Fruit fly (Drosophila melanogaster): ENCODE data around the gene Dpy-30L2.

Dpy-30L2 gene

DNA sequence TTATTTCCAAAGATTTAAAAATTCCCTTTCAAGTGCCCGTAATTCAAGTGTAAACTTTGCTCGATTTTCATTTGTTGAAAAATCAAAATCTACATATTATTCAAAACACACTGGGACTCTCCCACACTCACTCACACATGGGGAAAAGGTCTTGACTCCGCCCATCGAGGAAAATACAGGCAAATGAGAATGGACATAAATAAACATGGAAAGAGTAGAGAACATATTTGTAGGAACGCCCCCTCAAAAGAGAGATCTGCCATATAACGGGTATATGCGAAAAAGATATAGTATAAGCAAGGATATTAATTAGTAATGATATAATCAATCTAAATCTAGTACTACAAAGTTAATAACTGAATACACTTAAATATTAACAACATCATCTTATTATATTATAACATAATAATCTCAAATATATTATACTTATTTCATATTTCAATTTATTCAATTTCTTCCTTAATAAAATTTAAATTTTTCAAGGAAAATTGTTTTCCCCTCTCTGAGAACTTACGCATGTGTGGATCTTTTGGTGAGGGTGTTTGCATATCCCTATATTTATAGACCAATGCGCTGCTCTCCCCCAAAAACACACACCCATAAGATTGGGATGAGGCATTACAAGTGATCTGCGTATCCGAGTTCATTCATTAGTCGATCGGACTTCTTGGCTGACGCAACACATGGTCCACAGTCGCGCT lies 29.2 kb downstream of the Dpy-30L2 start, which contains the start of gene FoxL1 (continued):
- TF ChIP-seq CG2712 (tag; optimal IDR thresholded peaks at IDR 0.05) (peak; percentile 54), CG12391 (tag; optimal IDR thresholded peaks at IDR 0.05) (peak; percentile 21), Rx (GFP tag; IDR thresholded peaks at IDR 0.05) (no peak), trem (tag; optimal IDR thresholded peaks at IDR 0.05) (no peak), btn (GFP tag; optimal IDR thresholded peaks at IDR 0.05) (no peak), phol (tag; optimal IDR thresholded peaks at IDR 0.05) (peak; percentile 31), dmrt99B (tag; optimal IDR thresholded peaks at IDR 0.05) (peak; percentile 25), Nf-YB (GFP tag; optimal IDR thresholded peaks at IDR 0.05) (peak; percentile 92), CG9932 (GFP tag; IDR thresholded peaks at IDR 0.05) (no peak), CG18262 (tag; optimal IDR thresholded peaks at IDR 0.05) (peak; percentile 56), cg (GFP tag; optimal IDR thresholded peaks at IDR 0.05) (peak; percentile 34), Sox102F (GFP tag; optimal IDR thresholded peaks at IDR 0.05) (peak; percentile 21), CG17361 (GFP tag; IDR thresholded peaks at IDR 0.05) (peak; percentile 40; the same call in 2 of the 3 replicates), CG15514 (GFP tag; optimal IDR thresholded peaks at IDR 0.05) (no peak), CG30403 (GFP tag; optimal IDR thresholded peaks at IDR 0.05) (no peak), Dfd (GFP tag; optimal IDR thresholded peaks at IDR 0.05) (no peak), CG4730 (GFP tag; IDR thresholded peaks at IDR 0.05) (no peak), CG11504 (tag; optimal IDR thresholded peaks at IDR 0.05) (peak; percentile 33), CG31441 (GFP tag; IDR thresholded peaks at IDR 0.05) (peak; percentile 30; the same call in 1 of the 2 replicates), lmd (GFP tag; IDR thresholded peaks at IDR 0.05) (no peak), BtbVII (GFP tag; optimal IDR thresholded peaks at IDR 0.05) (no peak), CG8281 (tag; optimal IDR thresholded peaks at IDR 0.05) (no peak), her (GFP tag; optimal IDR thresholded peaks at IDR 0.05) (no peak), nmo (GFP tag; optimal IDR thresholded peaks at IDR 0.05) (peak; percentile 32), CG12744 (GFP tag; optimal IDR thresholded peaks at IDR 0.05) (no peak), CoRest (tag; optimal IDR thresholded peaks at IDR 0.05) (peak; percentile 22), CG12236 (GFP tag; optimal IDR thresholded peaks at IDR 0.05) (no peak), gem (tag; optimal IDR thresholded peaks at IDR 0.05) (peak; percentile 33), CG31388 (GFP tag; optimal IDR thresholded peaks at IDR 0.05) (no peak), CG3065 (GFP tag; optimal IDR thresholded peaks at IDR 0.05) (no peak), CG15601 (tag; optimal IDR thresholded peaks at IDR 0.05) (no peak), dmrt11E (tag; optimal IDR thresholded peaks at IDR 0.05) (peak; percentile 10), CG14050 (GFP tag; IDR thresholded peaks at IDR 0.05) (no peak), CHES-1-like (GFP tag; optimal IDR thresholded peaks at IDR 0.05) (no peak), sens-2 (GFP tag; IDR thresholded peaks at IDR 0.05) (no peak), lola (GFP tag; optimal IDR thresholded peaks at IDR 0.05) (peak in 1 of 3 experiments; percentile 21), ATbp (GFP tag; optimal IDR thresholded peaks at IDR 0.05) (no peak), dati (GFP tag; IDR thresholded peaks at IDR 0.05) (no peak), CG7839 (tag; optimal IDR thresholded peaks at IDR 0.05) (peak; percentile 2), CG2678 (tag; optimal IDR thresholded peaks at IDR 0.05) (peak; percentile 30), CG9727 (GFP tag; optimal IDR thresholded peaks at IDR 0.05) (no peak), CG8924 (tag; optimal IDR thresholded peaks at IDR 0.05) (peak; percentile 25), mam (GFP tag; optimal IDR thresholded peaks at IDR 0.05) (no peak), D19A (tag; optimal IDR thresholded peaks at IDR 0.05) (peak; percentile 91), chm (GFP tag; IDR thresholded peaks at IDR 0.05) (no peak), CG15269 (tag; optimal IDR thresholded peaks at IDR 0.05) (no peak), Antp (GFP tag; optimal IDR thresholded peaks at IDR 0.05) (no peak), CG13424 (tag; optimal IDR thresholded peaks at IDR 0.05) (peak; percentile 23), nom (GFP tag; optimal IDR thresholded peaks at IDR 0.05) (no peak)

Measured in whole organism, embryonic.